Worm (Caenorhabditis elegans): ENCODE data around the gene plk-1.

The plk-1 gene

DNA sequence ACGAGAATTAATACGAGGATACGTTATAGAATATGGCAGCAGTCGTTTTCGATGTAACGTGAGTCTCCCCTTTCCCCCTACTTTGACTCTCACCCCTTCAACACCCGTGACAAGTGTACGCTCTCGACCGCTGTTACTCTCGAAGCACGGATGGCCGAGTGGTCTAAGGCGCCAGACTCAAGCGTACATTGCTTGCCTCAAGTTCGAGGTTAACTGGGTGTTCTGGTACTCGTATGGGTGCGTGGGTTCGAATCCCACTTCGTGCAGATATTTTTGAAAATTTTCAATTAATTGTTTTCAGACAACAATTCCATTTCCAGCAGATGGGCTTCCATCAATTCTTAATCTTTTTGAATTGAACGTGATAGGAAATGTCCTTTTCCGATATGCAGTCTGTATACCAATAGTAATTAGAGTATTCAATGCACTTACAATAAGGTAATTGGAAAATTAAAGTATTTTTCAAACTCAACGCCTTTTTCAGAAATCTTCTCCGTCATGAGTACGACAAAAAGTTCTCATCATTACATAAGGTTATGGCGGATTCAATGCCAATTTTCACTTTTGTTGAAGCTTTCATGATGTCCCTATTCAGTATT, 8.4 kb downstream of the plk-1 start (continued):
- peak; percentile 91 for TF ChIP-seq lim-7 (GFP tag; IDR thresholded peaks at IDR 0.05)
- TF ChIP-seq ceh-32 (tag; optimal IDR thresholded peaks at IDR 0.05; ENCODE audit: poor library complexity): no peak
- no peak for TF ChIP-seq ZK546.5 (tag; optimal IDR thresholded peaks at IDR 0.05)
- TF ChIP-seq hlh-11 (tag; optimal IDR thresholded peaks at IDR 0.05): peak; percentile 50
- peak; percentile 64 for TF ChIP-seq unc-130 (GFP tag; optimal IDR thresholded peaks at IDR 0.05)
- TF ChIP-seq madf-9 (GFP tag; conservative IDR thresholded peaks at IDR 0.05): peak; percentile 71
- 0 out of 2 replicates have a peak, but pooled peaks have one; percentile 36 for TF ChIP-seq daf-8 (GFP tag; IDR thresholded peaks at IDR 0.05)
- peak; percentile 2 for TF ChIP-seq F49E8.2 (tag; optimal IDR thresholded peaks at IDR 0.05; ENCODE audit: borderline replicate concordance)
- TF ChIP-seq saeg-2 (GFP tag; IDR thresholded peaks at IDR 0.05): no peak
- peak; percentile 61 for TF ChIP-seq hlh-30 (tag; optimal IDR thresholded peaks at IDR 0.05; ENCODE audit: insufficient read depth)
- peak; percentile 83 for TF ChIP-seq ceh-44 (GFP tag; IDR thresholded peaks at IDR 0.05)
- peak; percentile 27 for TF ChIP-seq nhr-111 (GFP tag; optimal IDR thresholded peaks at IDR 0.05)
- peak; percentile 95 for TF ChIP-seq aha-1 (tag)
- TF ChIP-seq dmd-9 (GFP tag; IDR thresholded peaks at IDR 0.05): peak; percentile 82
- TF ChIP-seq T26A8.4 (GFP tag; IDR thresholded peaks at IDR 0.05): peak; percentile 76
- peak; percentile 74 for TF ChIP-seq dmd-6 (GFP tag; IDR thresholded peaks at IDR 0.05)
- peak; percentile 94 for TF ChIP-seq hmg-1.1 (GFP tag; IDR thresholded peaks at IDR 0.05)
- peak; percentile 9 for TF ChIP-seq fkh-10 (GFP tag; optimal IDR thresholded peaks at IDR 0.05)
- peak; percentile 62 for TF ChIP-seq nhr-77 (tag; optimal IDR thresholded peaks at IDR 0.05)
- TF ChIP-seq duxl-1 (tag; optimal IDR thresholded peaks at IDR 0.05; ENCODE audit: poor library complexity): peak; percentile 82
- TF ChIP-seq snpc-1.2 (GFP tag; IDR thresholded peaks at IDR 0.05): peak; percentile 69; the same call in 1 of the 2 replicates
- no peak for TF ChIP-seq Y5F2A.4 (GFP tag; optimal IDR thresholded peaks at IDR 0.05)
- peak; percentile 82 for TF ChIP-seq mep-1 (tag; optimal IDR thresholded peaks at IDR 0.05)
- TF ChIP-seq vab-7 (GFP tag; IDR thresholded peaks at IDR 0.05): peak; percentile 79
- TF ChIP-seq F26F4.8 (GFP tag; conservative IDR thresholded peaks at IDR 0.05): peak; percentile 70; the same call in 1 of the 2 replicates
- TF ChIP-seq nhr-25 (tag; optimal IDR thresholded peaks at IDR 0.05; ENCODE audit: borderline replicate concordance, insufficient read depth): no peak
- peak; percentile 72 for TF ChIP-seq rbr-2 (tag; optimal IDR thresholded peaks at IDR 0.05)
- peak; percentile 49 for TF ChIP-seq nhr-48 (tag; optimal IDR thresholded peaks at IDR 0.05)
- peak; percentile 50 for TF ChIP-seq dpl-1 (GFP tag; optimal IDR thresholded peaks at IDR 0.05)
- no peak for TF ChIP-seq ces-1 (GFP tag; optimal IDR thresholded peaks at IDR 0.05)
- no peak for TF ChIP-seq ceh-62 (tag; optimal IDR thresholded peaks at IDR 0.05)
- peak; percentile 80; the same call in 1 of the 2 replicates for TF ChIP-seq F44E2.7 (GFP tag; IDR thresholded peaks at IDR 0.05)
- peak; percentile 78; the same call in 1 of the 2 replicates for TF ChIP-seq Y105C5A.15 (GFP tag; IDR thresholded peaks at IDR 0.05)
- peak; percentile 53 for TF ChIP-seq zfp-2 (tag; optimal IDR thresholded peaks at IDR 0.05)
- TF ChIP-seq Y48G9A.11 (GFP tag; IDR thresholded peaks at IDR 0.05): peak; percentile 69; the same call in 1 of the 2 replicates
- peak; percentile 85 for TF ChIP-seq ceh-20 (GFP tag; IDR thresholded peaks at IDR 0.05)
- 0 out of 2 replicates have a peak, but pooled peaks have one; percentile 40 for TF ChIP-seq zfp-3 (GFP tag; conservative IDR thresholded peaks at IDR 0.05)
- peak; percentile 71 for TF ChIP-seq ZK337.2 (GFP tag; IDR thresholded peaks at IDR 0.05)
- peak; percentile 49 for TF ChIP-seq lir-3 (tag; optimal IDR thresholded peaks at IDR 0.05)
- no peak for TF ChIP-seq ceh-82 (tag; optimal IDR thresholded peaks at IDR 0.05)
- TF ChIP-seq ctbp-1 (GFP tag; IDR thresholded peaks at IDR 0.05): peak; percentile 85
- peak; percentile 26 for TF ChIP-seq T20F7.1 (GFP tag; optimal IDR thresholded peaks at IDR 0.05)
- 0 out of 2 replicates have a peak, but pooled peaks have one; percentile 56 for TF ChIP-seq lin-1 (GFP tag; IDR thresholded peaks at IDR 0.05)
- peak; percentile 70 for TF ChIP-seq mxl-3 (GFP tag; optimal IDR thresholded peaks at IDR 0.05)
- peak; percentile 35 to 72 for TF ChIP-seq daf-16 (GFP tag; optimal IDR thresholded peaks at IDR 0.05)
- peak; percentile 52 for TF ChIP-seq daf-16 (tag; optimal IDR thresholded peaks at IDR 0.05)
- TF ChIP-seq set-16 (GFP tag; IDR thresholded peaks at IDR 0.05): peak; percentile 46; the same call in 1 of the 2 replicates
- TF ChIP-seq pha-4 (GFP tag; IDR thresholded peaks at IDR 0.05): peak; percentile 73; the same call in 1 of the 2 replicates
- no peak for TF ChIP-seq pha-4 (tag; optimal IDR thresholded peaks at IDR 0.05)

Data from whole organism, L4 larva.